Fruit fly (Drosophila melanogaster) whole organism, embryonic: ENCODE measurements around the gene Chd64.

ENCODE experiments used
- Aef1 ChIP-seq: fragments of 200-800 bp; sonication (Bioruptor generic); IDR thresholded peaks from 3 replicates; pipeline ENCODE4 v1.3.6; 2022; ENCODE audit warnings: missing biosample characterization, missing genetic modification characterization
- Atf3 ChIP-seq: fragments of 200-800 bp; sonication (Bioruptor generic); optimal IDR thresholded peaks from 3 replicates; lab custom pipeline; 2016; ENCODE audit warnings: missing biosample characterization, missing genetic modification characterization
- CG1024 ChIP-seq: fragments of 200-800 bp; sonication (Bioruptor generic); IDR thresholded peaks from 2 replicates; pipeline ENCODE4 v1.3.6; 2022; ENCODE audit warnings: missing biosample characterization, missing genetic modification characterization
- CG10366 ChIP-seq: fragments of 200-800 bp; sonication (Bioruptor generic); IDR thresholded peaks from 2 replicates; pipeline ENCODE4 v1.3.6; 2022; ENCODE audit warnings: missing biosample characterization, missing genetic modification characterization
- CG10462 ChIP-seq: fragments of 200-800 bp; sonication (Bioruptor generic); optimal IDR thresholded peaks from 2 replicates; lab custom pipeline; 2016; ENCODE audit warnings: missing biosample characterization, missing genetic modification characterization
- CG14667 ChIP-seq: fragments of 200-800 bp; sonication (Bioruptor generic); IDR thresholded peaks from 2 replicates; pipeline ENCODE4 v1.3.6; 2022; ENCODE audit warnings: missing biosample characterization, missing genetic modification characterization
- CG1603 ChIP-seq: fragments of 200-800 bp; sonication (Bioruptor generic); optimal IDR thresholded peaks from 2 replicates; lab custom pipeline; 2019; ENCODE audit warnings: missing biosample characterization, mild to moderate bottlenecking, missing genetic modification characterization, moderate library complexity
- CG1647 ChIP-seq: fragments of 200-800 bp; sonication (Bioruptor generic); optimal IDR thresholded peaks from 3 replicates; lab custom pipeline; 2016; ENCODE audit warnings: missing biosample characterization, missing genetic modification characterization
- CG17385 ChIP-seq: fragments of 200-800 bp; sonication (Bioruptor generic); optimal IDR thresholded peaks from 3 replicates; lab custom pipeline; 2018; ENCODE audit warnings: missing biosample characterization, mild to moderate bottlenecking, missing genetic modification characterization
- CG18011 ChIP-seq: fragments of 200-800 bp; sonication (Bioruptor generic); optimal IDR thresholded peaks from 2 replicates; lab custom pipeline; 2017; ENCODE audit warnings: missing biosample characterization, missing genetic modification characterization, mild to moderate bottlenecking, moderate library complexity, missing genotype
- CG2199 ChIP-seq: fragments of 200-800 bp; sonication (Bioruptor generic); IDR thresholded peaks from 3 replicates; pipeline ENCODE4 v1.3.6; 2022; ENCODE audit warnings: missing biosample characterization, missing genetic modification characterization
- CG2202 ChIP-seq: fragments of 200-800 bp; sonication (Bioruptor generic); optimal IDR thresholded peaks from 2 replicates; lab custom pipeline; 2018; ENCODE audit warnings: missing biosample characterization, mild to moderate bottlenecking, missing genetic modification characterization
- CG32532 ChIP-seq: fragments of 200-800 bp; sonication (Bioruptor generic); IDR thresholded peaks from 2 replicates; pipeline ENCODE4 v1.3.6; 2022; ENCODE audit warnings: missing biosample characterization, missing genetic modification characterization
- CG34422 ChIP-seq: fragments of 200-800 bp; sonication (Bioruptor generic); IDR thresholded peaks from 3 replicates; pipeline ENCODE4 v1.3.6; 2022; ENCODE audit warnings: missing biosample characterization, missing genetic modification characterization
- CG4707 ChIP-seq: fragments of 200-800 bp; sonication (Bioruptor generic); optimal IDR thresholded peaks from 2 replicates; lab custom pipeline; 2018; ENCODE audit warnings: missing biosample characterization, mild to moderate bottlenecking, missing genetic modification characterization, moderate library complexity
- CG6765 ChIP-seq: fragments of 200-800 bp; sonication (Bioruptor generic); optimal IDR thresholded peaks from 3 replicates; lab custom pipeline; 2017; ENCODE audit warnings: missing biosample characterization, mild to moderate bottlenecking, missing genetic modification characterization
- CG8290 ChIP-seq, 3 experiments: fragments of 200-800 bp; sonication (Bioruptor generic); optimal IDR thresholded peaks; 2 replicates each; lab custom pipeline; 2016 to 2019; ENCODE audit warnings: missing biosample characterization in 3 of 3, missing genetic modification characterization in 3 of 3, mild to moderate bottlenecking in 2 of 3, moderate library complexity in 1 of 3
- CoRest ChIP-seq: fragments of 200-800 bp; sonication (Bioruptor generic); optimal IDR thresholded peaks from 3 replicates; lab custom pipeline; 2018; ENCODE audit warnings: missing biosample characterization, mild to moderate bottlenecking, missing genetic modification characterization, moderate library complexity
- E2f2 ChIP-seq: fragments of 200-800 bp; sonication (Bioruptor generic); IDR thresholded peaks from 2 replicates; pipeline ENCODE4 v1.3.6; 2022; ENCODE audit warnings: missing biosample characterization, missing genetic modification characterization
- Gsc ChIP-seq: fragments of 200-800 bp; sonication (Bioruptor generic); IDR thresholded peaks from 2 replicates; pipeline ENCODE4 v1.3.6; 2022; ENCODE audit warnings: missing biosample characterization, missing genetic modification characterization
- HLH4C ChIP-seq: fragments of 200-800 bp; sonication (Bioruptor generic); IDR thresholded peaks from 3 replicates; pipeline ENCODE4 v1.3.6; 2022; ENCODE audit warnings: missing biosample characterization, missing genetic modification characterization; ENCODE audit not compliant: partially characterized antibody
- Hmx ChIP-seq: fragments of 200-800 bp; sonication (Bioruptor generic); optimal IDR thresholded peaks from 2 replicates; lab custom pipeline; 2016; ENCODE audit warnings: missing biosample characterization, missing genetic modification characterization
- Hr78 ChIP-seq, 2 experiments: fragments of 200-800 bp in 1 of 2; fragments of >200 bp in 1 of 2; sonication (Bioruptor generic) in 1 of 2; optimal IDR thresholded peaks; 2 replicates each; lab custom pipeline; 2017 to 2019; ENCODE audit warnings: missing biosample characterization in 2 of 2, missing genetic modification characterization in 2 of 2, mild to moderate bottlenecking in 1 of 2, moderate library complexity in 1 of 2
- MBD-R2 ChIP-seq: fragments of 200-800 bp; sonication (Bioruptor generic); IDR thresholded peaks from 2 replicates; pipeline ENCODE4 v1.3.6; 2022; ENCODE audit warnings: missing biosample characterization, missing genetic modification characterization
- MTF-1 ChIP-seq: fragments of 200-800 bp; sonication (Bioruptor generic); optimal IDR thresholded peaks from 2 replicates; lab custom pipeline; 2018; ENCODE audit warnings: missing biosample characterization, mild to moderate bottlenecking, missing genetic modification characterization, borderline replicate concordance
- Nf-YC ChIP-seq: fragments of 200-800 bp; optimal IDR thresholded peaks from 3 replicates; lab custom pipeline; 2019; ENCODE audit warnings: missing biosample characterization, mild to moderate bottlenecking, missing genetic modification characterization, moderate library complexity
- Scr ChIP-seq: fragments of 200-800 bp; sonication (Bioruptor generic); IDR thresholded peaks from 2 replicates; pipeline ENCODE4 v1.3.6; 2022; ENCODE audit warnings: missing biosample characterization, missing genetic modification characterization; ENCODE audit not compliant: partially characterized antibody
- amos ChIP-seq: fragments of 200-800 bp; sonication (Bioruptor generic); IDR thresholded peaks from 2 replicates; pipeline ENCODE4 v1.3.6; 2022; ENCODE audit warnings: missing biosample characterization, missing genetic modification characterization; ENCODE audit not compliant: partially characterized antibody
- aop ChIP-seq: fragments of 200-800 bp; sonication (Bioruptor generic); IDR thresholded peaks from 2 replicates; pipeline ENCODE4 v1.3.6; 2022; ENCODE audit warnings: missing biosample characterization, missing genetic modification characterization
- cas ChIP-seq: fragments of 200-800 bp; sonication (Bioruptor generic); IDR thresholded peaks from 2 replicates; pipeline ENCODE4 v1.3.6; 2022; ENCODE audit warnings: missing biosample characterization, missing genetic modification characterization
- croc ChIP-seq: fragments of 200-800 bp; sonication (Bioruptor generic); conservative IDR thresholded peaks from 3 replicates; pipeline ENCODE4 v1.3.6; 2022; ENCODE audit warnings: missing biosample characterization, missing genetic modification characterization
- emc ChIP-seq: fragments of 200-800 bp; sonication (Bioruptor generic); optimal IDR thresholded peaks from 2 replicates; lab custom pipeline; 2016; ENCODE audit warnings: missing biosample characterization, missing genetic modification characterization
- fd64A ChIP-seq: fragments of 200-800 bp; sonication (Bioruptor generic); optimal IDR thresholded peaks from 3 replicates; lab custom pipeline; 2018; ENCODE audit warnings: missing biosample characterization, mild to moderate bottlenecking, missing genetic modification characterization
- fru ChIP-seq: fragments of >200 bp; optimal IDR thresholded peaks from 2 replicates; lab custom pipeline; 2017
- gcm2 ChIP-seq: fragments of 200-800 bp; sonication (Bioruptor generic); optimal IDR thresholded peaks from 2 replicates; lab custom pipeline; 2016; ENCODE audit warnings: missing biosample characterization, missing genetic modification characterization
- gem ChIP-seq: fragments of 200-800 bp; sonication (Bioruptor generic); optimal IDR thresholded peaks from 2 replicates; lab custom pipeline; 2019; ENCODE audit warnings: missing biosample characterization, mild to moderate bottlenecking, missing genetic modification characterization, moderate library complexity
- grau ChIP-seq: fragments of 200-800 bp; optimal IDR thresholded peaks from 3 replicates; lab custom pipeline; 2019; ENCODE audit warnings: missing biosample characterization, mild to moderate bottlenecking, missing genetic modification characterization, moderate library complexity
- grn ChIP-seq: fragments of 200-800 bp; sonication (Bioruptor generic); optimal IDR thresholded peaks from 3 replicates; lab custom pipeline; 2017; ENCODE audit warnings: missing biosample characterization, missing genetic modification characterization
- ham ChIP-seq: fragments of 200-800 bp; sonication (Bioruptor generic); IDR thresholded peaks from 2 replicates; pipeline ENCODE4 v1.3.6; 2022; ENCODE audit warnings: missing biosample characterization, missing genetic modification characterization
- inv ChIP-seq: fragments of 200-800 bp; sonication (Bioruptor generic); IDR thresholded peaks from 2 replicates; pipeline ENCODE4 v1.3.6; 2022; ENCODE audit warnings: missing biosample characterization, missing genetic modification characterization; ENCODE audit not compliant: partially characterized antibody
- jigr1 ChIP-seq: fragments of 200-800 bp; sonication (Bioruptor generic); IDR thresholded peaks from 3 replicates; pipeline ENCODE4 v1.3.6; 2022; ENCODE audit warnings: missing biosample characterization, missing genetic modification characterization
- luna ChIP-seq: fragments of 200-800 bp; sonication (Bioruptor generic); optimal IDR thresholded peaks from 2 replicates; lab custom pipeline; 2016; ENCODE audit warnings: missing biosample characterization, missing genetic modification characterization
- maf-S ChIP-seq: fragments of 200-800 bp; sonication (Bioruptor generic); optimal IDR thresholded peaks from 2 replicates; lab custom pipeline; 2016; ENCODE audit warnings: missing biosample characterization, missing genetic modification characterization
- prd ChIP-seq, 3 experiments: fragments of >200 bp in 2 of 3; fragments of 200-800 bp in 1 of 3; sonication (Bioruptor generic) in 1 of 3; optimal IDR thresholded peaks in 2 of 3; IDR thresholded peaks in 1 of 3; 2 replicates in 2 of 3; 3 replicates in 1 of 3; pipeline versions ENCODE4 v1.3.6 to Lab custom; 2017 to 2022; ENCODE audit warnings: missing biosample characterization in 1 of 3, missing genetic modification characterization in 1 of 3
- stwl ChIP-seq: fragments of 200-800 bp; sonication (Bioruptor generic); optimal IDR thresholded peaks from 3 replicates; lab custom pipeline; 2018; ENCODE audit warnings: missing biosample characterization, mild to moderate bottlenecking, missing genetic modification characterization, moderate library complexity
- tll ChIP-seq, 2 experiments: fragments of 200-800 bp in 1 of 2; fragments of >200 bp in 1 of 2; sonication (Bioruptor generic) in 1 of 2; optimal IDR thresholded peaks; 2 replicates each; lab custom pipeline; 2017 to 2019; ENCODE audit warnings: missing biosample characterization in 2 of 2, missing genetic modification characterization in 2 of 2, mild to moderate bottlenecking in 1 of 2, moderate library complexity in 1 of 2
- yki ChIP-seq: fragments of >200 bp; optimal IDR thresholded peaks from 3 replicates; lab custom pipeline; 2018
- z ChIP-seq: fragments of 200-800 bp; sonication (Bioruptor generic); IDR thresholded peaks from 3 replicates; pipeline ENCODE4 v1.3.6; 2022; ENCODE audit warnings: missing biosample characterization, missing genetic modification characterization
- zfh1 ChIP-seq: fragments of 200-800 bp; sonication (Bioruptor generic); IDR thresholded peaks from 3 replicates; pipeline ENCODE4 v1.3.6; 2022; ENCODE audit warnings: missing biosample characterization, missing genetic modification characterization

The Chd64 gene

DNA sequence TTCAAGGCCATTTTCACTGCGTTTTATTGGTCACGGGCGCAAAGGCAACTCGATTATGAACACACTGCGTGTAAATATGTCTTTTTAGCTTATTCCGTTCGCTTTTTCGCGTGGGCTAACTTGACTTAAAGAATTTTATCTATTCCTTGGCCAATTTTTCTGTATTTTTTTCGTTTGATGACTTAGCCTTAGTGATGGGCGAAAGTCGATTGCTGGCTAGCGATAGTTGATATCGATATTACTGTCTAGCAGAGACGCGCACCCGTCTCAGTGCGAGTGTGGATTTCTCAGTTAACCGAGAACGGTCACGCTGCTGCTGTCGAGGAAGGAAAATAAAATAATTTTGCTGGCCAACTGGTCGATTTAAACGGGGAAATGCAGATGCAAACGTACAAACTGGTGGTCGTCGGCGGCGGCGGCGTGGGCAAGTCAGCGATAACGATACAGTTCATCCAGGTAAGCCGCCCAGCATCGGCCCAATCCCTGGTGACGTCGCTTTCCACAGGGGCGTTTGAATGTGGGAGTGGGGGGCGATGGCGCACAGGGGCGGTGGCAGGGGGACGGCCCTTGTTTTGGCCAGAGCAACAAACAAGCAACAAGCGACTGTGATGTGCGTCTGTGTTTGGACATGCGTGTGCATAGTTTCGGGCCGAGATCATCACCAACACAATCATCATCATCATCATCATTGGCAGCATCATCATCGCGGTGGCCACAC, 16.8 kb upstream of the Chd64 start, which contains the start of the genes Rop and Ras64B (continued):
- TF ChIP-seq CoRest (peak; percentile 15), CG2202 (tag; lab: Kevin White, UChicago) (peak; percentile 12), CG1024 (GFP tag; lab: Robert Waterston, UW) (no peak), MBD-R2 (GFP tag; lab: Robert Waterston, UW) (peak; percentile 84), CG8290 (GFP tag; optimal IDR thresholded peaks at IDR 0.05; lab: Kevin White, UChicago) (peak; percentile 53), CG8290 (tag; optimal IDR thresholded peaks at IDR 0.05; lab: Kevin White, UChicago) (peak in 1 of 2 experiments; percentile 84), fd64A (no peak), gcm2 (GFP tag; lab: Kevin White, UChicago) (no peak), Scr (GFP tag; lab: Robert Waterston, UW) (peak; percentile 85), CG14667 (GFP tag; lab: Robert Waterston, UW) (no peak), CG34422 (peak; percentile 57; the same call in 2 of the 3 replicates), Hmx (GFP tag; lab: Kevin White, UChicago) (no peak)

DNA sequence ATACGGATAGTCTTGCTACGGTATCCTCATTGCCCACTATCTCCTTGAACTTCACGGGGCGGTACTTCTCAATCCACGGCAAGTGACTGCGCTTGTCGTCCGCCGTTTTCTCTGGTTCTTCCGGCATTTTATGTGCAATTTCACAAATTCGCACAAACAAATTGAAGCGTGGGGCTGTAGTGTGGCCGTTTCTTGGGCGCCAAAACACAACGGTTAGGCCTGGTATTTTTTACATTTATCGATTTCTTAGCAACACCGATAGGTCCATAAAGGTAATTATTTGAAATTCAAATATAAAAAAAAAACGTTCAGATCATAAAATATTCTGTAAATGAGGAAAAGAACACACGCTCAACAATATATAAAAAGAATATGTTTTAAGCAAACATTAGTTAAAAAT, 13.7 kb upstream of the Chd64 start, which contains the start of gene RfC4:
Gene RfC4, minus strand, starts transcription at position 182 of the 400 bp plus-strand sequence.
- TF ChIP-seq HLH4C (GFP tag; lab: Robert Waterston, UW) (peak; percentile 41), CG6765 (no peak), Nf-YC (tag; lab: Kevin White, UChicago) (no peak), MTF-1 (no peak), CG2199 (GFP tag; lab: Robert Waterston, UW) (no peak), Hr78 (GFP tag; optimal IDR thresholded peaks at IDR 0.05; lab: Kevin White, UChicago) (no peak), E2f2 (GFP tag; lab: Robert Waterston, UW) (peak; percentile 89), grn (GFP tag; lab: Kevin White, UChicago) (no peak), zfh1 (GFP tag; lab: Robert Waterston, UW) (no peak), Gsc (GFP tag; lab: Robert Waterston, UW) (no peak), aop (no peak), prd (optimal IDR thresholded peaks at IDR 0.05; lab: Kevin White, UChicago) (no peak), prd (GFP tag; IDR thresholded peaks at IDR 0.05; lab: Robert Waterston, UW) (no peak), CG10462 (GFP tag; lab: Kevin White, UChicago) (no peak), z (GFP tag; lab: Robert Waterston, UW) (no peak), CG1647 (no peak), inv (GFP tag; lab: Robert Waterston, UW) (no peak), fru (lab: Kevin White, UChicago) (no peak), CG17385 (GFP tag; lab: Kevin White, UChicago) (no peak), Atf3 (GFP tag; lab: Kevin White, UChicago) (no peak), gem (tag; lab: Kevin White, UChicago) (no peak), emc (GFP tag; lab: Kevin White, UChicago) (no peak), yki (lab: Kevin White, UChicago) (no peak), cas (no peak), tll (GFP tag; optimal IDR thresholded peaks at IDR 0.05; lab: Kevin White, UChicago) (no peak), CG18011 (GFP tag; lab: Kevin White, UChicago) (no peak), Aef1 (no peak), CG4707 (no peak), croc (GFP tag; lab: Robert Waterston, UW) (no peak), grau (no peak), ham (GFP tag; lab: Robert Waterston, UW) (no peak), CG10366 (GFP tag; lab: Robert Waterston, UW) (no peak), luna (no peak), jigr1 (GFP tag; lab: Robert Waterston, UW) (no peak), maf-S (no peak), CG32532 (GFP tag; lab: Robert Waterston, UW) (no peak), stwl (tag; lab: Kevin White, UChicago) (peak; percentile 22), amos (GFP tag; lab: Robert Waterston, UW) (no peak; the same call in 1 of the 2 replicates), CG1603 (tag; lab: Kevin White, UChicago) (peak; percentile 32)
